Worm (Caenorhabditis elegans) whole organism, L3 larva: ENCODE results near the gene F53E10.1.
A peak's percentile ranks its signal among the peaks of the same experiment; 100 is the strongest.

Experiments
- ZK546.5 ChIP-seq: sonication (generic microtip); optimal IDR thresholded peaks from 2 replicates; lab custom pipeline; 2017; ENCODE audit warnings: missing biosample characterization, missing genetic modification characterization
- aly-2 ChIP-seq: fragments of 150-350 bp; optimal IDR thresholded peaks from 2 replicates; lab custom pipeline; 2014; ENCODE audit warnings: missing biosample characterization, missing genetic modification characterization
- ama-1 ChIP-seq: fragments of 150-350 bp; optimal IDR thresholded peaks from 2 replicates; lab custom pipeline; 2018
- daf-12 ChIP-seq: fragments of 150-350 bp; optimal IDR thresholded peaks from 2 replicates; lab custom pipeline; 2014; ENCODE audit warnings: missing biosample characterization, missing genetic modification reagents, missing genetic modification characterization
- egl-27 ChIP-seq: sonication (generic microtip); optimal IDR thresholded peaks from 4 replicates; lab custom pipeline; 2017; ENCODE audit warnings: missing biosample characterization, missing genetic modification reagents, missing genetic modification characterization
- egl-5 ChIP-seq: fragments of 150-350 bp; optimal IDR thresholded peaks from 2 replicates; lab custom pipeline; 2017; ENCODE audit warnings: missing biosample characterization, missing genetic modification reagents, missing genetic modification characterization, inconsistent platforms
- elt-1 ChIP-seq: fragments of 150-350 bp; optimal IDR thresholded peaks from 2 replicates; lab custom pipeline; 2014; ENCODE audit warnings: missing biosample characterization, missing genetic modification characterization
- elt-2 ChIP-seq: sonication (generic microtip); optimal IDR thresholded peaks from 2 replicates; lab custom pipeline; 2016; ENCODE audit warnings: missing genetic modification reagents, mild to moderate bottlenecking, missing genetic modification characterization, missing compliant biosample characterization
- elt-3 ChIP-seq, 3 experiments: fragments of 150-350 bp in 1 of 3; sonication (generic microtip) in 2 of 3; optimal IDR thresholded peaks; 2 replicates in 2 of 3; 4 replicates in 1 of 3; lab custom pipeline; 2014 to 2017; ENCODE audit warnings: missing biosample characterization in 3 of 3, missing genetic modification characterization in 3 of 3
- eor-1 ChIP-seq, 2 experiments: fragments of 150-350 bp; optimal IDR thresholded peaks; 2 replicates each; lab custom pipeline; 2014 to 2018; ENCODE audit warnings: missing biosample characterization in 2 of 2, missing genetic modification characterization in 2 of 2
- fos-1 ChIP-seq: fragments of 150-350 bp; optimal IDR thresholded peaks from 2 replicates; lab custom pipeline; 2014; ENCODE audit warnings: missing biosample characterization, missing genetic modification characterization
- jun-1 ChIP-seq: fragments of 150-350 bp; optimal IDR thresholded peaks from 2 replicates; lab custom pipeline; 2014; ENCODE audit warnings: missing biosample characterization, missing genetic modification reagents, missing genetic modification characterization
- lin-15B ChIP-seq: fragments of 150-350 bp; optimal IDR thresholded peaks from 2 replicates; lab custom pipeline; 2014; ENCODE audit warnings: missing biosample characterization, missing genetic modification characterization
- lin-39 ChIP-seq: fragments of 150-350 bp; optimal IDR thresholded peaks from 2 replicates; lab custom pipeline; 2018; ENCODE audit warnings: missing biosample characterization, missing genetic modification reagents, missing genetic modification characterization
- lsy-12 ChIP-seq: sonication (generic microtip); optimal IDR thresholded peaks from 2 replicates; lab custom pipeline; 2016; ENCODE audit warnings: mild to moderate bottlenecking, missing genetic modification characterization, missing compliant biosample characterization
- mdl-1 ChIP-seq: fragments of 150-350 bp; optimal IDR thresholded peaks from 2 replicates; lab custom pipeline; 2014; ENCODE audit warnings: missing biosample characterization, missing genetic modification characterization
- mml-1 ChIP-seq: fragments of 150-350 bp; sonication (generic microtip); optimal IDR thresholded peaks from 3 replicates; lab custom pipeline; 2014; ENCODE audit warnings: missing biosample characterization, missing genetic modification characterization
- nfya-1 ChIP-seq: sonication (generic microtip); optimal IDR thresholded peaks from 2 replicates; lab custom pipeline; 2017; ENCODE audit warnings: missing genetic modification characterization, mild to moderate bottlenecking, missing compliant biosample characterization, antibody characterized with exemption, moderate library complexity; ENCODE audit not compliant: insufficient read depth
- nhr-11 ChIP-seq: fragments of 150-350 bp; optimal IDR thresholded peaks from 2 replicates; lab custom pipeline; 2014; ENCODE audit warnings: missing biosample characterization, missing genetic modification characterization
- nhr-12 ChIP-seq: fragments of 150-350 bp; optimal IDR thresholded peaks from 2 replicates; lab custom pipeline; 2014; ENCODE audit warnings: missing biosample characterization, missing genetic modification characterization
- nhr-25 ChIP-seq: sonication (generic microtip); optimal IDR thresholded peaks from 2 replicates; lab custom pipeline; 2017; ENCODE audit warnings: missing biosample characterization, missing genetic modification characterization
- nhr-43 ChIP-seq: sonication (generic microtip); optimal IDR thresholded peaks from 2 replicates; lab custom pipeline; 2016; ENCODE audit warnings: mild to moderate bottlenecking, missing genetic modification characterization, missing compliant biosample characterization; ENCODE audit not compliant: poor library complexity, severe bottlenecking
- nhr-67 ChIP-seq: fragments of 150-350 bp; optimal IDR thresholded peaks from 2 replicates; lab custom pipeline; 2014; ENCODE audit warnings: missing biosample characterization, missing genetic modification characterization
- nhr-76 ChIP-seq: fragments of 150-350 bp; sonication (generic microtip); optimal IDR thresholded peaks from 5 replicates; lab custom pipeline; 2014; ENCODE audit warnings: missing biosample characterization, missing genetic modification characterization
- nhr-77 ChIP-seq: fragments of 150-350 bp; optimal IDR thresholded peaks from 2 replicates; lab custom pipeline; 2014; ENCODE audit warnings: missing biosample characterization, missing genetic modification characterization
- pqm-1 ChIP-seq: fragments of 150-350 bp; optimal IDR thresholded peaks from 2 replicates; lab custom pipeline; 2017; ENCODE audit warnings: missing biosample characterization, missing genetic modification characterization, inconsistent platforms
- snpc-4 ChIP-seq: fragments of 150-350 bp; optimal IDR thresholded peaks from 2 replicates; lab custom pipeline; 2014; ENCODE audit warnings: missing biosample characterization, missing genetic modification characterization
- tbx-2 ChIP-seq: sonication (generic microtip); optimal IDR thresholded peaks from 2 replicates; lab custom pipeline; 2016; ENCODE audit warnings: mild to moderate bottlenecking, missing genetic modification characterization, missing compliant biosample characterization
- unc-62 ChIP-seq: fragments of 150-350 bp; sonication (generic microtip); optimal IDR thresholded peaks from 4 replicates; lab custom pipeline; 2014; ENCODE audit warnings: missing biosample characterization, missing genetic modification reagents, missing genetic modification characterization
- zag-1 ChIP-seq: fragments of 150-350 bp; optimal IDR thresholded peaks from 2 replicates; lab custom pipeline; 2014; ENCODE audit warnings: missing biosample characterization, missing genetic modification characterization
- ztf-11 ChIP-seq: fragments of 150-350 bp; optimal IDR thresholded peaks from 2 replicates; lab custom pipeline; 2014; ENCODE audit warnings: missing biosample characterization, missing genetic modification characterization
- ztf-4 ChIP-seq: fragments of 150-350 bp; optimal IDR thresholded peaks from 2 replicates; lab custom pipeline; 2014; ENCODE audit warnings: missing biosample characterization, missing genetic modification characterization

Gene F53E10.1

DNA sequence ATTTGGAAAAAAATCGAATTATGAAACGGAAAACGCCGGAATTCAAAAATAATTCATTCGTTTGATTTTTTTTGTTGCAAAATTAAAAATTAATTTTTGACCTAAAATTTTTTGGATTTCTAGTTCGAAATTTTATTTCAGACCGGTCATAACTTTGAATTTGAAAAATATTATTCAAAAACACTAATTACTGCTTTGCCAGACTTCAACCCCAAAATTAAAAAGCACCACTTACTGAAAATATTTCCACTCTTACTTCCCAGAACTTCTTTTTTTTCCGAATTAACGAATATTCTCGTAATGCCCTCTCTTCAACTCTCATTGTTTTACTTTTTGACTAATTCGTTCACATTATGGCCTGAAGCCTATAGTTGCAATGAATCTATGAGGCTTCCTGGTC is 37.5 kb upstream of the F53E10.1 start, which contains the start of gene srt-4:
srt-4 (plus strand) TSS at position 301 of the 400 bp plus-strand sequence.
- no peak for TF ChIP-seq elt-3 (tag; optimal IDR thresholded peaks at IDR 0.05; lab: Kevin White, UChicago)
- no peak for TF ChIP-seq egl-5 (tag; lab: Kevin White, UChicago)
- TF ChIP-seq pqm-1 (tag; lab: Kevin White, UChicago): no peak
- no peak for TF ChIP-seq mdl-1 (tag; lab: Kevin White, UChicago)
- TF ChIP-seq aly-2: no peak
- no peak for TF ChIP-seq nhr-67 (tag; lab: Kevin White, UChicago)
- TF ChIP-seq lin-15B (tag; lab: Kevin White, UChicago): no peak
- TF ChIP-seq elt-1: no peak
- no peak for TF ChIP-seq unc-62 (GFP tag; lab: Kevin White, UChicago)
- no peak for TF ChIP-seq nhr-76 (tag; lab: Kevin White, UChicago)
- no peak for TF ChIP-seq nhr-77
- TF ChIP-seq ztf-4: no peak
- TF ChIP-seq nhr-11: no peak
- no peak for TF ChIP-seq elt-2 (tag; lab: Kevin White, UChicago)
- no peak for TF ChIP-seq nhr-12 (tag; lab: Kevin White, UChicago)

DNA sequence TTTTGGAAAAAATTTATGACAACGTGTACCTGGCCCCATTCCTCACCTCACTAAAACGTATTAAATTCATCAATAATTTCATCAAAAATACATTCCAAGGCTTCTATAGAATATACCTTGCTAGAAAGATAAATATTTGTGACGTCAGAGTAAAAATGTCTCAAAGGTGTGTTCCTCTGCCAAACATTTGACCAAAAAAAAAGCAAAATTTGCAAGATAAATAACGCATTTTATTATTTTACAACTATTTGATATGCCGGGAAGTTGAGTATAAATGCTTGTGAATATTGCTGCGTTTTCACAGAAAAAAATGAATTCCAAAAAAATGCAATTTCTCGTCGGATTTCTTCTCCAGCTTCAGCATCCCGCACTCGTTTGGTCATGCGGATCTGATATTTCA is 34.5 kb upstream of the F53E10.1 start, which contains the start of gene C29G2.3:
C29G2.3 (plus strand) TSS at position 301 of the 400 bp plus-strand sequence.
- TF ChIP-seq jun-1 (tag; lab: Kevin White, UChicago): no peak
- no peak for TF ChIP-seq ama-1 (lab: Kevin White, UChicago)
- no peak for TF ChIP-seq egl-5 (tag; lab: Kevin White, UChicago)
- TF ChIP-seq egl-27 (tag; lab: Kevin White, UChicago): no peak
- no peak for TF ChIP-seq ZK546.5 (tag; lab: Kevin White, UChicago)
- TF ChIP-seq ztf-11 (tag; lab: Kevin White, UChicago): no peak
- TF ChIP-seq ztf-4: no peak
- no peak for TF ChIP-seq nhr-77
- no peak for TF ChIP-seq eor-1 (tag; optimal IDR thresholded peaks at IDR 0.05; lab: Kevin White, UChicago)
- TF ChIP-seq nhr-43 (tag; lab: Kevin White, UChicago): no peak
- no peak for TF ChIP-seq tbx-2 (tag; lab: Kevin White, UChicago)
- TF ChIP-seq fos-1 (tag; lab: Kevin White, UChicago): no peak

DNA sequence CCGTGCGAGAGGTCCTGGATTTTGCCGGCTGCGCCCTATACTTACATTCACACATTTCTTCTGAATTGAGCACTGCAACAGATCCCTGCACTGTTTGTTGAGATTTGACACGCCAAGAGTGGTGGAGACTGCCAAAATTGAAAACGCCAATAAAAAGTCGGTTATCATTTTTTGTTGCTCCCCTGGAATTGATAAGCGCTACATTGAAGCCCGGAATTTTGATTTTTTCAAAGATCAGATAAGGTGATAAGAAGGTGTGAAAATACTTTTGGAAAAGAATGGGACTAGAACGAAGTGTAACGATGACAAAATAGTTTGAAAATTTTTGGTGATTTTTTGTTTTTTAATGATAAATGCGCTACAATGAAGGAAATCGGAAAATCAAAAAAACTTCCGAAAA is 29.4 kb upstream of the F53E10.1 start, which contains the start of gene C29G2.6:
C29G2.6 (minus strand) TSS at position 182 of the 400 bp plus-strand sequence.
- TF ChIP-seq elt-2 (tag; lab: Kevin White, UChicago): peak; percentile 64
- TF ChIP-seq nhr-25: no peak

DNA sequence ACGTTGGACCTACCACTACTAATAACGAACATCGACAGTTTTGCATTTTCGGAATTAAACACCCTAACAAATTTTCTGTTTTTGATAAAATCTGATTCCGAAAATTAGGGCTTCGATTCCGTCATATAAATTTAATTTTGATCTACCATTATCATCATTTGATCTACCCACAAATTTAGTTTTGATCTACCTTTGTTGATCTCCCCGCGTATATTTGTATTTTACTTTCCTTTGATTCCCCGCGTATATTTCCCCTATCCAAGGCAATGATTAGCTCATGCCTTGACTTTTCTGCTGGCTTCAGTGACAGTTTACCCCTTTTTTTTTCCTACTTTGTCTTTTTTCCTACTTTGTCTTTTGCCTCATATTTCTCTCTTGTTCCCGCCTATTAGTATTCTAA is 25.3 kb upstream of the F53E10.1 start:
- TF ChIP-seq mdl-1 (tag; lab: Kevin White, UChicago) (no peak), nhr-67 (tag; lab: Kevin White, UChicago) (no peak), ama-1 (lab: Kevin White, UChicago) (no peak), daf-12 (tag; lab: Kevin White, UChicago) (no peak), mml-1 (tag; lab: Kevin White, UChicago) (no peak), ztf-4 (no peak), nfya-1 (tag; lab: Kevin White, UChicago) (no peak), elt-3 (tag; optimal IDR thresholded peaks at IDR 0.05; lab: Kevin White, UChicago) (no peak), elt-2 (tag; lab: Kevin White, UChicago) (no peak), lsy-12 (tag; lab: Kevin White, UChicago) (no peak), lin-39 (no peak), zag-1 (tag; lab: Kevin White, UChicago) (no peak), nhr-12 (tag; lab: Kevin White, UChicago) (no peak), ZK546.5 (tag; lab: Kevin White, UChicago) (no peak), eor-1 (tag; optimal IDR thresholded peaks at IDR 0.05; lab: Kevin White, UChicago) (no peak), unc-62 (GFP tag; lab: Kevin White, UChicago) (no peak), snpc-4 (tag; lab: Kevin White, UChicago) (no peak), egl-5 (tag; lab: Kevin White, UChicago) (no peak), ztf-11 (tag; lab: Kevin White, UChicago) (no peak)
- TF ChIP-seq, all 47 proteins: peak for 0

DNA sequence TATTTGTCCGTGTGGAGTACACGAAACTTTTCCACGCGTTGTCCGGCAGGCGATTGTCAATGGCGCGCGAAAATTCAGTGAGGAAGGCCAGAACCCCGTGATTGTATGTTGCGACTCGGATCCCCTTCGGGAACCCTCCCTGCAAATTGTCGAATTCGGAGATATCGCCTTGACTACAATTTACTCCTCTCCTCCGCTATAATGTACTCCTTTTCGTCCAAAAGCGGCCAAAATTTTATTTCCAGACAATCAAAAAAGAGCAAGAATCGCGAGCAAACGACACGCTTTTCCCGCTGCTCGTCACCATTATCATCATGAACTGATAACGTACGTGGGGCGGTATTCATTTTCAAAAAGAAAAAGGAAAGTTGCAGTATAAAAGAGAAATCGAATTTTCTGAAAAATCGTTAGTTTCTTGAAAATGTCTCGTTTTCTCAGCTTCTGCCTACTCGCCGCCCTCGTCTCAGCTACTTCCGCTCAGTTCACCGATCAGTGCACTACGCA is 22.9 kb upstream of the F53E10.1 start, which contains the start of gene irg-3:
irg-3 (plus strand) TSS at position 419 of the 504 bp plus-strand sequence.
- TF ChIP-seq fos-1 (tag; lab: Kevin White, UChicago) (no peak), elt-2 (tag; lab: Kevin White, UChicago) (peak; percentile 58)
